Fruit fly (Drosophila melanogaster) S2 (cell line): ENCODE data around the gene Sgsh.

ENCODE experiments used
- CG8478 ChIP-seq: fragments of >200 bp; optimal IDR thresholded peaks from 2 replicates; lab custom pipeline; 2018
- CTCF ChIP-seq, 2 experiments: fragments of >200 bp; optimal IDR thresholded peaks; 2 replicates each; lab custom pipeline; 2018

dm6 chr3R:18913856-18914593 lies 1.3 kb upstream of the Sgsh start:
- TF ChIP-seq CTCF (optimal IDR thresholded peaks at IDR 0.05; lab: Kevin White, UChicago) (no peak), CG8478 (lab: Kevin White, UChicago) (no peak)
